Fruit fly (Drosophila melanogaster): ENCODE results near the gene Pus7.
A peak's percentile ranks its signal among the peaks of the same experiment; 100 is the strongest.

The Pus7 gene

DNA sequence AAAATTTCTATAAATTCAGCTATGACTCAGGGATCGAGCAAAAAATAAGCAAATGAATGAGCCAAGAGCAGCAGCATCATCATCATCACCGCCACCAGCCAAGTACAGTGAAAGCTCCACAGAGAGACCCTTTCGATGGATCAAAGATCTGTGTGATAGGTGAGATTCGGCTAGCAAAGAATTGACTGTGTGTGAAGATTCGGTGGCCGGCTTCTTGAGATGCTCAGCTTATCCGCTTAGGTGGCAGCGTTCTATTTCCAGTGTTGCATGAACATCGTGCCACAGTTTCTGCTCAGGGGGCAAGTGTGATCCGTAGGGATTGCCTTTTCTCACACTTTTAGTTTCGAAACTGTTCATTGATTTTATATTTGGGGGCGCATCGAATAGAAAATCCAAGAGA, 43.3 kb downstream of the Pus7 start (continued):
- TF ChIP-seq CG16813 (GFP tag; IDR thresholded peaks at IDR 0.05; ENCODE audit: partially characterized antibody) (no peak), Xbp1 (GFP tag; optimal IDR thresholded peaks at IDR 0.05) (no peak), Dp (GFP tag; optimal IDR thresholded peaks at IDR 0.05) (no peak), CG12769 (tag; optimal IDR thresholded peaks at IDR 0.05) (peak; percentile 70), cwo (GFP tag; optimal IDR thresholded peaks at IDR 0.05) (peak; percentile 13), gt (GFP tag; IDR thresholded peaks at IDR 0.05) (no peak), Ptx1 (GFP tag; IDR thresholded peaks at IDR 0.05) (no peak), CG1024 (GFP tag; IDR thresholded peaks at IDR 0.05) (no peak), CG31388 (GFP tag; optimal IDR thresholded peaks at IDR 0.05) (no peak), zen (tag; optimal IDR thresholded peaks at IDR 0.05) (no peak), NK7.1 (GFP tag; optimal IDR thresholded peaks at IDR 0.05) (no peak), CG18262 (tag; optimal IDR thresholded peaks at IDR 0.05) (no peak), tx (GFP tag; optimal IDR thresholded peaks at IDR 0.05) (no peak), CG13424 (tag; optimal IDR thresholded peaks at IDR 0.05) (no peak), CG4707 (GFP tag; optimal IDR thresholded peaks at IDR 0.05) (no peak), crp (GFP tag; optimal IDR thresholded peaks at IDR 0.05) (no peak), ara (GFP tag; IDR thresholded peaks at IDR 0.05) (no peak), CG7556 (GFP tag; optimal IDR thresholded peaks at IDR 0.05) (no peak), caup (GFP tag; optimal IDR thresholded peaks at IDR 0.05; ENCODE audit: severe bottlenecking) (no peak), Mad (GFP tag; optimal IDR thresholded peaks at IDR 0.05) (no peak), Abd-B (GFP tag; optimal IDR thresholded peaks at IDR 0.05) (no peak), Elba2 (GFP tag; optimal IDR thresholded peaks at IDR 0.05) (no peak), grn (GFP tag; optimal IDR thresholded peaks at IDR 0.05) (no peak), fd64A (GFP tag; optimal IDR thresholded peaks at IDR 0.05) (no peak), Doc2 (GFP tag; IDR thresholded peaks at IDR 0.05) (no peak), CG2712 (tag; optimal IDR thresholded peaks at IDR 0.05) (no peak), HLH3B (GFP tag; IDR thresholded peaks at IDR 0.05) (no peak), pan (optimal IDR thresholded peaks at IDR 0.05) (no peak), pan (GFP tag; optimal IDR thresholded peaks at IDR 0.05 in 1 of 2, IDR thresholded peaks at IDR 0.05 in 1 of 2) (peak in 1 of 2 experiments; percentile 30), CG4424 (GFP tag; optimal IDR thresholded peaks at IDR 0.05) (no peak), Oaz (GFP tag; IDR thresholded peaks at IDR 0.05) (no peak), CG8478 (optimal IDR thresholded peaks at IDR 0.05) (no peak), CG10462 (GFP tag; optimal IDR thresholded peaks at IDR 0.05) (no peak), chm (GFP tag; IDR thresholded peaks at IDR 0.05) (no peak), CG12744 (GFP tag; optimal IDR thresholded peaks at IDR 0.05) (no peak), gcm2 (GFP tag; optimal IDR thresholded peaks at IDR 0.05) (no peak), row (GFP tag; IDR thresholded peaks at IDR 0.05) (peak; percentile 61)

DNA sequence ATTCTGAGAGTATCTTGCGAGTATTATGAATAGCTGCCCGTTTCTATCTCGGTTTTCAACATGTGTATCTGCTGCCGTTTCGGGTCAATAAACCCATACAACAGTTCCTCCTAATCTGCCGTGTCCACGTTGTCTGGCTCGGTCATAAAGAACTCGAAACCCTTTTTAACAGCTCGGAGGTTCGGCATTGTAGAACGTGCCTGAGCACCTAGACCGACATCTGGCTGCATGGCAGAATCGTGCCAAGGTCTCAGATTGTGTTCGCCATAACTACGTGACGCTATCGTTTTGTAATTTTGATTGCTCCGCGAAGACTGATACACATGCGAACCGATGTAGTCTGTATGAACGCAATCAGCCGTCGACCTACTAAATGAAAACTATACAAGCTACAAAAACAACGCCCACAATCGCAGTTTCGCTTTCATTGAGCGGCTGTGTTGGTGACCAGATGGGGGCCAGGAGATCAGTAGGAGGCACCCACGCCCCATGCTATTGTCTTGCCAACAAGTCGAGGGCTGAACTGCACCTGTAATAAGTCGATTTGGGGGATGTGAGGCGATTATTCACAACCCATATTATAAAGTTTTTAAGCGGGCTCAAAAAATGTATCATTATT, 44.3 kb downstream of the Pus7 start:
- no peak for TF ChIP-seq CG2116 (GFP tag; optimal IDR thresholded peaks at IDR 0.05)
- TF ChIP-seq Sox100B (GFP tag; optimal IDR thresholded peaks at IDR 0.05): no peak
- no peak for TF ChIP-seq Dref (GFP tag; IDR thresholded peaks at IDR 0.05)
- TF ChIP-seq mld (GFP tag; IDR thresholded peaks at IDR 0.05; ENCODE audit: partially characterized antibody): no peak
- no peak for TF ChIP-seq CG14441 (GFP tag; IDR thresholded peaks at IDR 0.05)
- no peak for TF ChIP-seq dan (GFP tag; IDR thresholded peaks at IDR 0.05)
- TF ChIP-seq Xbp1 (GFP tag; optimal IDR thresholded peaks at IDR 0.05): no peak
- no peak for TF ChIP-seq tio (GFP tag; optimal IDR thresholded peaks at IDR 0.05)
- TF ChIP-seq fu2 (GFP tag; optimal IDR thresholded peaks at IDR 0.05): no peak
- no peak for TF ChIP-seq ewg (GFP tag; optimal IDR thresholded peaks at IDR 0.05)
- no peak for TF ChIP-seq Hr51 (GFP tag; optimal IDR thresholded peaks at IDR 0.05)
- TF ChIP-seq sim (GFP tag; IDR thresholded peaks at IDR 0.05): no peak
- TF ChIP-seq Tbp (GFP tag; optimal IDR thresholded peaks at IDR 0.05): no peak
- no peak for TF ChIP-seq CG13775 (GFP tag; optimal IDR thresholded peaks at IDR 0.05)
- TF ChIP-seq D19A (tag; optimal IDR thresholded peaks at IDR 0.05): no peak
- TF ChIP-seq CG4617 (GFP tag; optimal IDR thresholded peaks at IDR 0.05; ENCODE audit: borderline replicate concordance): no peak
- no peak for TF ChIP-seq Dip3 (GFP tag; optimal IDR thresholded peaks at IDR 0.05)
- TF ChIP-seq jigr1 (GFP tag; IDR thresholded peaks at IDR 0.05): no peak

All from whole organism, embryonic.